Worm (Caenorhabditis elegans) whole organism, young adult: ENCODE data around the gene C04E6.12.
A peak's percentile ranks its signal among the peaks of the same experiment; 100 is the strongest.

Experiments used
- B0035.1 ChIP-seq: sonication (generic microtip); optimal IDR thresholded peaks from 2 replicates; lab custom pipeline; 2016; ENCODE audit warnings: missing genetic modification characterization, mild to moderate bottlenecking, missing compliant biosample characterization, missing genotype, missing genetic modification reagents
- B0336.3 ChIP-seq: fragments of 200-800 bp; sonication (Bioruptor generic); IDR thresholded peaks from 2 replicates; pipeline ENCODE4 v1.3.6; 2022; ENCODE audit warnings: missing genetic modification characterization, missing compliant biosample characterization
- F49E8.2 ChIP-seq: sonication (generic microtip); optimal IDR thresholded peaks from 3 replicates; lab custom pipeline; 2017; ENCODE audit warnings: missing genetic modification characterization, mild to moderate bottlenecking, missing compliant biosample characterization, antibody characterized with exemption, moderate library complexity; ENCODE audit not compliant: insufficient read depth
- F55B11.4 ChIP-seq: sonication (generic microtip); optimal IDR thresholded peaks from 2 replicates; lab custom pipeline; 2016; ENCODE audit warnings: missing compliant biosample characterization, missing genetic modification characterization, borderline replicate concordance; ENCODE audit not compliant: insufficient read depth
- F57A8.1 ChIP-seq: fragments of 200-800 bp; sonication (Bioruptor generic); optimal IDR thresholded peaks from 2 replicates; lab custom pipeline; 2018; ENCODE audit warnings: mild to moderate bottlenecking, missing genetic modification characterization, moderate library complexity, missing compliant biosample characterization
- T26A5.8 ChIP-seq: sonication (generic microtip); optimal IDR thresholded peaks from 2 replicates; lab custom pipeline; 2016; ENCODE audit warnings: missing genetic modification characterization, missing compliant biosample characterization
- Y79H2A.3 ChIP-seq: fragments of 200-800 bp; sonication (Bioruptor generic); conservative IDR thresholded peaks from 2 replicates; pipeline ENCODE4 v1.3.6; 2022; ENCODE audit warnings: missing genetic modification reagents, missing genetic modification characterization, missing compliant biosample characterization
- ZK185.1 ChIP-seq: sonication (generic microtip); optimal IDR thresholded peaks from 2 replicates; lab custom pipeline; 2016; ENCODE audit warnings: mild to moderate bottlenecking, missing genetic modification characterization, missing compliant biosample characterization; ENCODE audit not compliant: poor library complexity, severe bottlenecking
- cebp-1 ChIP-seq, 2 experiments: fragments of 200-800 bp in 1 of 2; sonication (Bioruptor generic) in 1 of 2; sonication (generic microtip) in 1 of 2; IDR thresholded peaks in 1 of 2; optimal IDR thresholded peaks in 1 of 2; 2 replicates each; pipeline versions ENCODE4 v1.3.6 to Lab custom; 2017 to 2022; ENCODE audit warnings: missing compliant biosample characterization in 2 of 2, missing genetic modification characterization in 2 of 2, mild to moderate bottlenecking in 1 of 2, missing genetic modification reagents in 1 of 2, moderate library complexity in 1 of 2
- ceh-27 ChIP-seq: fragments of 200-800 bp; sonication (Bioruptor generic); optimal IDR thresholded peaks from 2 replicates; lab custom pipeline; 2018; ENCODE audit warnings: mild to moderate bottlenecking, missing genetic modification characterization, moderate library complexity, missing compliant biosample characterization
- ceh-40 ChIP-seq: fragments of 200-800 bp; sonication (Bioruptor generic); IDR thresholded peaks from 2 replicates; pipeline ENCODE4 v1.3.6; 2022; ENCODE audit warnings: missing genetic modification characterization, missing compliant biosample characterization
- ceh-58 ChIP-seq: fragments of 200-800 bp; sonication (Bioruptor generic); IDR thresholded peaks from 2 replicates; pipeline ENCODE4 v1.3.6; 2022; ENCODE audit warnings: missing genetic modification characterization, missing compliant biosample characterization
- ceh-79 ChIP-seq: sonication (generic microtip); optimal IDR thresholded peaks from 2 replicates; lab custom pipeline; 2017; ENCODE audit warnings: mild to moderate bottlenecking, missing genetic modification characterization, missing compliant biosample characterization
- dpl-1 ChIP-seq: fragments of 150-350 bp; optimal IDR thresholded peaks from 2 replicates; lab custom pipeline; 2014; ENCODE audit warnings: missing biosample characterization, missing genetic modification reagents, missing genetic modification characterization
- egl-18 ChIP-seq: fragments of 200-800 bp; sonication (Bioruptor generic); IDR thresholded peaks from 2 replicates; pipeline ENCODE4 v1.3.6; 2022; ENCODE audit warnings: missing genetic modification reagents, missing genetic modification characterization, missing compliant biosample characterization
- egl-44 ChIP-seq: fragments of 200-800 bp; sonication (Bioruptor generic); IDR thresholded peaks from 2 replicates; pipeline ENCODE4 v1.3.6; 2022; ENCODE audit warnings: missing genetic modification reagents, missing genetic modification characterization, missing compliant biosample characterization
- ekl-4 ChIP-seq: fragments of 200-800 bp; sonication (Bioruptor generic); IDR thresholded peaks from 2 replicates; pipeline ENCODE4 v1.3.6; 2022; ENCODE audit warnings: missing genetic modification reagents, missing genetic modification characterization, missing compliant biosample characterization
- fkh-3 ChIP-seq: sonication (generic microtip); optimal IDR thresholded peaks from 2 replicates; lab custom pipeline; 2016; ENCODE audit warnings: mild to moderate bottlenecking, missing genetic modification characterization, missing compliant biosample characterization
- gei-17 ChIP-seq: fragments of 200-800 bp; sonication (Bioruptor generic); optimal IDR thresholded peaks from 2 replicates; lab custom pipeline; 2018; ENCODE audit warnings: mild to moderate bottlenecking, missing genetic modification characterization, missing compliant biosample characterization
- hlh-12 ChIP-seq: sonication (generic microtip); optimal IDR thresholded peaks from 2 replicates; lab custom pipeline; 2016; ENCODE audit warnings: missing genetic modification characterization, missing compliant biosample characterization
- hlh-26 ChIP-seq: fragments of 200-800 bp; sonication (Bioruptor generic); conservative IDR thresholded peaks from 2 replicates; pipeline ENCODE4 v1.3.6; 2022; ENCODE audit warnings: missing genetic modification reagents, missing genetic modification characterization, missing compliant biosample characterization
- hmg-1.2 ChIP-seq: fragments of 200-800 bp; sonication (Bioruptor generic); IDR thresholded peaks from 2 replicates; pipeline ENCODE4 v1.3.6; 2022; ENCODE audit warnings: missing genetic modification reagents, missing genetic modification characterization, missing compliant biosample characterization
- lin-26 ChIP-seq: fragments of 200-800 bp; sonication (Bioruptor generic); IDR thresholded peaks from 2 replicates; pipeline ENCODE4 v1.3.6; 2022; ENCODE audit warnings: missing genetic modification reagents, missing genetic modification characterization, missing compliant biosample characterization
- lsy-27 ChIP-seq: sonication (generic microtip); optimal IDR thresholded peaks from 2 replicates; lab custom pipeline; 2017; ENCODE audit warnings: missing genetic modification characterization, mild to moderate bottlenecking, missing compliant biosample characterization, antibody characterized with exemption, missing genotype, borderline replicate concordance; ENCODE audit not compliant: insufficient read depth
- madf-8 ChIP-seq: fragments of 200-800 bp; sonication (Bioruptor generic); conservative IDR thresholded peaks from 2 replicates; pipeline ENCODE4 v1.3.6; 2022; ENCODE audit warnings: missing genetic modification reagents, missing genetic modification characterization, missing compliant biosample characterization
- mcd-1 ChIP-seq: fragments of 200-800 bp; sonication (Bioruptor generic); IDR thresholded peaks from 2 replicates; pipeline ENCODE4 v1.3.6; 2022; ENCODE audit warnings: missing genetic modification reagents, missing genetic modification characterization, missing compliant biosample characterization
- mel-28 ChIP-seq: sonication (generic microtip); optimal IDR thresholded peaks from 2 replicates; lab custom pipeline; 2016; ENCODE audit warnings: borderline replicate concordance, mild to moderate bottlenecking, missing genetic modification characterization, missing compliant biosample characterization
- mes-4 ChIP-seq: sonication (generic microtip); optimal IDR thresholded peaks from 2 replicates; lab custom pipeline; 2016; ENCODE audit warnings: missing genotype, missing genetic modification characterization, missing compliant biosample characterization
- nfya-2 ChIP-seq: fragments of 200-800 bp; sonication (Bioruptor generic); IDR thresholded peaks from 2 replicates; pipeline ENCODE4 v1.3.6; 2022; ENCODE audit warnings: missing genetic modification reagents, missing genetic modification characterization, missing compliant biosample characterization
- nhr-80 ChIP-seq: sonication (generic microtip); optimal IDR thresholded peaks from 2 replicates; lab custom pipeline; 2016; ENCODE audit warnings: missing genetic modification characterization, missing compliant biosample characterization
- pbrm-1 ChIP-seq: fragments of 200-800 bp; sonication (Bioruptor generic); IDR thresholded peaks from 2 replicates; pipeline ENCODE4 v1.3.6; 2022; ENCODE audit warnings: missing genetic modification reagents, missing genetic modification characterization, missing compliant biosample characterization
- sea-2 ChIP-seq: fragments of 200-800 bp; sonication (Bioruptor generic); IDR thresholded peaks from 2 replicates; pipeline ENCODE4 v1.3.6; 2022; ENCODE audit warnings: missing genetic modification characterization, missing compliant biosample characterization
- snpc-3.4 ChIP-seq: sonication (generic microtip); optimal IDR thresholded peaks from 2 replicates; lab custom pipeline; 2017; ENCODE audit warnings: missing genetic modification characterization, mild to moderate bottlenecking, missing compliant biosample characterization, antibody characterized with exemption, moderate library complexity, missing genotype, missing genetic modification reagents
- sptf-2 ChIP-seq: fragments of 200-800 bp; sonication (Bioruptor generic); optimal IDR thresholded peaks from 2 replicates; lab custom pipeline; 2018; ENCODE audit warnings: mild to moderate bottlenecking, missing genetic modification characterization, missing compliant biosample characterization
- tlf-1 ChIP-seq: fragments of 200-800 bp; sonication (Bioruptor generic); optimal IDR thresholded peaks from 2 replicates; lab custom pipeline; 2018; ENCODE audit warnings: mild to moderate bottlenecking, missing genetic modification characterization, missing compliant biosample characterization
- unc-130 ChIP-seq: sonication (generic microtip); optimal IDR thresholded peaks from 2 replicates; lab custom pipeline; 2016; ENCODE audit warnings: missing genetic modification reagents, missing genetic modification characterization, missing compliant biosample characterization
- xnd-1 ChIP-seq: sonication (generic microtip); optimal IDR thresholded peaks from 2 replicates; lab custom pipeline; 2016; ENCODE audit warnings: missing genotype, missing genetic modification reagents, missing genetic modification characterization, missing compliant biosample characterization
- ztf-18 ChIP-seq: sonication (generic microtip); optimal IDR thresholded peaks from 2 replicates; lab custom pipeline; 2016; ENCODE audit warnings: missing genotype, mild to moderate bottlenecking, missing genetic modification characterization, missing compliant biosample characterization
- ztf-28 ChIP-seq: fragments of 200-800 bp; sonication (Bioruptor generic); IDR thresholded peaks from 2 replicates; pipeline ENCODE4 v1.3.6; 2022; ENCODE audit warnings: missing genetic modification reagents, missing genetic modification characterization, missing compliant biosample characterization

C04E6.12 gene

ce11 chrV:5917707-5918106 lies 2.1 kb downstream of the C04E6.12 start, which contains the start of gene lrpr-1 (continued):
- TF ChIP-seq mcd-1 (no peak; the same call in 1 of the 2 replicates), hlh-26 (GFP tag; lab: Robert Waterston, UW) (no peak), gei-17 (GFP tag; lab: Kevin White, UChicago) (no peak), F55B11.4 (tag; lab: Kevin White, UChicago) (no peak), ztf-28 (GFP tag; lab: Robert Waterston, UW) (no peak), ekl-4 (GFP tag; lab: Robert Waterston, UW) (peak; percentile 73), dpl-1 (GFP tag; lab: Kevin White, UChicago) (peak; percentile 81), lin-26 (GFP tag; lab: Robert Waterston, UW) (no peak), F57A8.1 (no peak), egl-18 (GFP tag; lab: Robert Waterston, UW) (no peak), xnd-1 (tag; lab: Kevin White, UChicago) (peak; percentile 65), pbrm-1 (GFP tag; lab: Robert Waterston, UW) (0 out of 2 replicates have a peak, but pooled peaks have one; percentile 44), T26A5.8 (tag; lab: Kevin White, UChicago) (no peak), unc-130 (GFP tag; lab: Kevin White, UChicago) (peak; percentile 95), ceh-27 (GFP tag; lab: Kevin White, UChicago) (peak; percentile 89), nfya-2 (GFP tag; lab: Robert Waterston, UW) (no peak), hmg-1.2 (GFP tag; lab: Robert Waterston, UW) (no peak; the same call in 1 of the 2 replicates), B0035.1 (peak; percentile 12), ceh-58 (GFP tag; lab: Robert Waterston, UW) (no peak), egl-44 (GFP tag; lab: Robert Waterston, UW) (no peak), cebp-1 (GFP tag; IDR thresholded peaks at IDR 0.05; lab: Robert Waterston, UW) (no peak), cebp-1 (tag; optimal IDR thresholded peaks at IDR 0.05; lab: Kevin White, UChicago) (no peak), hlh-12 (tag; lab: Kevin White, UChicago) (no peak), sptf-2 (no peak), ztf-18 (tag; lab: Kevin White, UChicago) (peak; percentile 28), B0336.3 (GFP tag; lab: Robert Waterston, UW) (no peak), lsy-27 (no peak), nhr-80 (no peak), F49E8.2 (tag; lab: Kevin White, UChicago) (no peak), mel-28 (tag; lab: Kevin White, UChicago) (peak; percentile 51), ceh-40 (no peak), madf-8 (peak; percentile 74), tlf-1 (no peak), ZK185.1 (tag; lab: Kevin White, UChicago) (peak; percentile 96), snpc-3.4 (tag; lab: Kevin White, UChicago) (peak; percentile 42), ceh-79 (tag; lab: Kevin White, UChicago) (no peak), Y79H2A.3 (GFP tag; lab: Robert Waterston, UW) (no peak), fkh-3 (no peak), mes-4 (tag; lab: Kevin White, UChicago) (no peak), sea-2 (GFP tag; lab: Robert Waterston, UW) (0 out of 2 replicates have a peak, but pooled peaks have one; percentile 34)
